Fruit fly (Drosophila melanogaster) whole organism, adult: ENCODE results near the gene PGRP-LF.
A peak's percentile ranks its signal among the peaks of the same experiment; 100 is the strongest.

Source experiments
- CG11617 ChIP-seq: fragments of 200-800 bp; sonication (Bioruptor generic); optimal IDR thresholded peaks from 2 replicates; lab custom pipeline; 2017; ENCODE audit warnings: mild to moderate bottlenecking, missing biosample characterization, missing genetic modification reagents, missing genetic modification characterization
- CG12768 ChIP-seq: fragments of 200-800 bp; sonication (Bioruptor generic); optimal IDR thresholded peaks from 2 replicates; lab custom pipeline; 2017; ENCODE audit warnings: missing biosample characterization, missing genetic modification characterization, mild to moderate bottlenecking, moderate library complexity, missing genetic modification reagents
- CG14711 ChIP-seq: fragments of 200-800 bp; sonication (Bioruptor generic); optimal IDR thresholded peaks from 2 replicates; lab custom pipeline; 2018; ENCODE audit warnings: missing biosample characterization, mild to moderate bottlenecking, missing genetic modification characterization, moderate library complexity
- CG1620 ChIP-seq: fragments of 200-800 bp; sonication (Bioruptor generic); optimal IDR thresholded peaks from 2 replicates; lab custom pipeline; 2016; ENCODE audit warnings: missing biosample characterization, missing genetic modification characterization
- CG33017 ChIP-seq: fragments of 200-800 bp; sonication (Bioruptor generic); optimal IDR thresholded peaks from 2 replicates; lab custom pipeline; 2018; ENCODE audit warnings: missing biosample characterization, mild to moderate bottlenecking, missing genetic modification characterization, moderate library complexity
- CG5204 ChIP-seq: fragments of 200-800 bp; sonication (Bioruptor generic); optimal IDR thresholded peaks from 2 replicates; lab custom pipeline; 2016; ENCODE audit warnings: missing biosample characterization, missing genetic modification characterization
- CG7045 ChIP-seq: fragments of 200-800 bp; sonication (Bioruptor generic); optimal IDR thresholded peaks from 2 replicates; lab custom pipeline; 2017; ENCODE audit warnings: missing biosample characterization, mild to moderate bottlenecking, missing genetic modification characterization
- CG7101 ChIP-seq: fragments of 200-800 bp; sonication (Bioruptor generic); optimal IDR thresholded peaks from 2 replicates; lab custom pipeline; 2018; ENCODE audit warnings: missing biosample characterization, mild to moderate bottlenecking, missing genetic modification characterization, moderate library complexity
- Clk ChIP-seq: fragments of 200-800 bp; sonication (Bioruptor generic); optimal IDR thresholded peaks from 2 replicates; lab custom pipeline; 2017; ENCODE audit warnings: missing biosample characterization, missing genetic modification characterization
- Crg-1 ChIP-seq: fragments of 200-800 bp; sonication (Bioruptor generic); optimal IDR thresholded peaks from 2 replicates; lab custom pipeline; 2016; ENCODE audit warnings: missing biosample characterization, missing genetic modification characterization
- Hr96 ChIP-seq: fragments of 200-800 bp; sonication (Bioruptor generic); optimal IDR thresholded peaks from 2 replicates; lab custom pipeline; 2016; ENCODE audit warnings: missing biosample characterization, missing genetic modification characterization
- Mnt ChIP-seq: fragments of 200-800 bp; sonication (Bioruptor generic); optimal IDR thresholded peaks from 2 replicates; lab custom pipeline; 2016; ENCODE audit warnings: missing biosample characterization, mild to moderate bottlenecking, missing genetic modification characterization
- bab1 ChIP-seq: fragments of 200-800 bp; sonication (Bioruptor generic); optimal IDR thresholded peaks from 3 replicates; lab custom pipeline; 2019; ENCODE audit warnings: missing biosample characterization, mild to moderate bottlenecking, missing genetic modification characterization, moderate library complexity
- cic ChIP-seq: fragments of 200-800 bp; sonication (Bioruptor generic); optimal IDR thresholded peaks from 2 replicates; lab custom pipeline; 2017; ENCODE audit warnings: missing biosample characterization, mild to moderate bottlenecking, missing genetic modification characterization, moderate library complexity
- cnc ChIP-seq, 2 experiments: fragments of >200 bp; optimal IDR thresholded peaks; 2 replicates each; lab custom pipeline; 2017
- kay ChIP-seq: fragments of 200-800 bp; sonication (Bioruptor generic); peaks from one replicate; lab custom pipeline; 2016; ENCODE audit warnings: missing biosample characterization, missing genetic modification characterization, borderline replicate concordance
- ovo ChIP-seq: fragments of 200-800 bp; sonication (Bioruptor generic); optimal IDR thresholded peaks from 2 replicates; lab custom pipeline; 2016; ENCODE audit warnings: missing biosample characterization, missing genetic modification characterization
- pad ChIP-seq: fragments of 200-800 bp; sonication (Bioruptor generic); optimal IDR thresholded peaks from 3 replicates; lab custom pipeline; 2017; ENCODE audit warnings: missing biosample characterization, missing genetic modification characterization, mild to moderate bottlenecking, moderate library complexity, missing genetic modification reagents
- tj ChIP-seq: fragments of 200-800 bp; sonication (Bioruptor generic); optimal IDR thresholded peaks from 3 replicates; lab custom pipeline; 2017; ENCODE audit warnings: missing biosample characterization, mild to moderate bottlenecking, missing genetic modification characterization, moderate library complexity
- toe ChIP-seq: fragments of 200-800 bp; sonication (Bioruptor generic); optimal IDR thresholded peaks from 2 replicates; lab custom pipeline; 2016; ENCODE audit warnings: missing biosample characterization, missing genetic modification characterization

PGRP-LF gene

dm6 chr3L:9380344-9380849, 31.0 kb downstream of the PGRP-LF start:
- TF ChIP-seq CG7101 (no peak), CG5204 (GFP tag; lab: Kevin White, UChicago) (no peak), kay (GFP tag; lab: Kevin White, UChicago) (no peak), cnc (optimal IDR thresholded peaks at IDR 0.05; lab: Kevin White, UChicago) (no peak), CG11617 (GFP tag; lab: Kevin White, UChicago) (no peak), Clk (no peak)

- TF ChIP-seq CG7101 = no peak
- TF ChIP-seq pad (GFP tag; lab: Kevin White, UChicago) = no peak
- no peak for TF ChIP-seq toe (GFP tag; lab: Kevin White, UChicago)
- no peak for TF ChIP-seq CG11617 (GFP tag; lab: Kevin White, UChicago)
- TF ChIP-seq CG1620 (GFP tag; lab: Kevin White, UChicago) = no peak
- TF ChIP-seq CG14711 (tag; lab: Kevin White, UChicago) = no peak
- no peak for TF ChIP-seq Hr96
- TF ChIP-seq CG12768 (GFP tag; lab: Kevin White, UChicago) = no peak
- TF ChIP-seq Mnt (GFP tag; lab: Kevin White, UChicago) = no peak
- no peak for TF ChIP-seq bab1
- TF ChIP-seq tj = no peak
- no peak for TF ChIP-seq cnc (optimal IDR thresholded peaks at IDR 0.05; lab: Kevin White, UChicago)
- no peak for TF ChIP-seq CG5204 (GFP tag; lab: Kevin White, UChicago)
- no peak for TF ChIP-seq Crg-1 (GFP tag; lab: Kevin White, UChicago)
- TF ChIP-seq ovo = no peak
- TF ChIP-seq kay (GFP tag; lab: Kevin White, UChicago) = no peak
- TF ChIP-seq CG33017 (tag; lab: Kevin White, UChicago) = no peak
- TF ChIP-seq cic = no peak
These were observed 32.2 kb downstream of the PGRP-LF start, which contains the start of gene Hsp23 for dm6 chr3L:9381602-9382001. Hsp23 (plus strand) TSS chr3L:9381882.

dm6 chr3L:9383345-9384075, 34.1 kb downstream of the PGRP-LF start, which contains the start of gene Hsp27:
Hsp27 (plus strand) TSS chr3L:9384063.
- TF ChIP-seq Mnt (GFP tag; lab: Kevin White, UChicago) = peak; percentile 96
- TF ChIP-seq Hr96 = peak; percentile 97
- peak; percentile 96 for TF ChIP-seq CG11617 (GFP tag; lab: Kevin White, UChicago)
- TF ChIP-seq CG5204 (GFP tag; lab: Kevin White, UChicago) = peak; percentile 93
- TF ChIP-seq CG7101 = peak; percentile 98
- peak; percentile 92 for TF ChIP-seq pad (GFP tag; lab: Kevin White, UChicago)
- peak; percentile 93 for TF ChIP-seq toe (GFP tag; lab: Kevin White, UChicago)
- peak; percentile 99 for TF ChIP-seq CG12768 (GFP tag; lab: Kevin White, UChicago)
- TF ChIP-seq cic = peak; percentile 91
- TF ChIP-seq cnc (optimal IDR thresholded peaks at IDR 0.05; lab: Kevin White, UChicago) = peak in 1 of 2 experiments; percentile 69
- TF ChIP-seq tj = peak; percentile 75
- peak; percentile 77 for TF ChIP-seq ovo
- peak; percentile 92 for TF ChIP-seq Clk
- TF ChIP-seq CG33017 (tag; lab: Kevin White, UChicago) = peak; percentile 99
- TF ChIP-seq Crg-1 (GFP tag; lab: Kevin White, UChicago) = peak; percentile 97
- TF ChIP-seq bab1 = peak; percentile 99
- TF ChIP-seq kay (GFP tag; lab: Kevin White, UChicago) = peak; percentile 99
- TF ChIP-seq CG1620 (GFP tag; lab: Kevin White, UChicago) = peak; percentile 88
- TF ChIP-seq CG14711 (tag; lab: Kevin White, UChicago) = peak; percentile 97
- peak; percentile 97 for TF ChIP-seq CG7045 (GFP tag; lab: Kevin White, UChicago)

- TF ChIP-seq CG12768 (GFP tag; lab: Kevin White, UChicago) (no peak), CG7101 (no peak), toe (GFP tag; lab: Kevin White, UChicago) (no peak), pad (GFP tag; lab: Kevin White, UChicago) (no peak), CG5204 (GFP tag; lab: Kevin White, UChicago) (no peak), cic (no peak)
These were observed 35.2 kb downstream of the PGRP-LF start for dm6 chr3L:9384445-9385079.

dm6 chr3L:9391340-9391980, 42.1 kb downstream of the PGRP-LF start:
- peak; percentile 84 for TF ChIP-seq kay (GFP tag; lab: Kevin White, UChicago)
- TF ChIP-seq cic = peak; percentile 70
- TF ChIP-seq CG7045 (GFP tag; lab: Kevin White, UChicago) = peak; percentile 33
- peak; percentile 34 for TF ChIP-seq tj
- peak; percentile 20 for TF ChIP-seq CG12768 (GFP tag; lab: Kevin White, UChicago)
- no peak for TF ChIP-seq CG1620 (GFP tag; lab: Kevin White, UChicago)
- TF ChIP-seq Hr96 = no peak
- TF ChIP-seq bab1 = no peak
- TF ChIP-seq CG14711 (tag; lab: Kevin White, UChicago) = no peak

dm6 chr3L:9396038-9396437, 46.6 kb downstream of the PGRP-LF start:
- TF ChIP-seq ovo (peak; percentile 94), Hr96 (no peak), CG7045 (GFP tag; lab: Kevin White, UChicago) (peak; percentile 9), CG33017 (tag; lab: Kevin White, UChicago) (no peak), Mnt (GFP tag; lab: Kevin White, UChicago) (no peak), cnc (optimal IDR thresholded peaks at IDR 0.05; lab: Kevin White, UChicago) (no peak), tj (peak; percentile 91), pad (GFP tag; lab: Kevin White, UChicago) (peak; percentile 36), Clk (no peak), bab1 (no peak), CG12768 (GFP tag; lab: Kevin White, UChicago) (peak; percentile 49), CG1620 (GFP tag; lab: Kevin White, UChicago) (no peak), cic (peak; percentile 76), kay (GFP tag; lab: Kevin White, UChicago) (peak; percentile 95), CG14711 (tag; lab: Kevin White, UChicago) (no peak)
